Worm (Caenorhabditis elegans) whole organism, L4 larva: Measurements from ENCODE around the gene txt-18.

ENCODE experiments used
- F10B5.3 ChIP-seq: sonication (generic microtip); optimal IDR thresholded peaks from 2 replicates; lab custom pipeline; 2016; ENCODE audit warnings: mild to moderate bottlenecking, missing genetic modification characterization, missing compliant biosample characterization
- T26A8.4 ChIP-seq: fragments of 200-800 bp; sonication (Bioruptor generic); IDR thresholded peaks from 2 replicates; pipeline ENCODE4 v1.3.6; 2022; ENCODE audit warnings: missing genetic modification characterization, missing compliant biosample characterization
- Y105C5A.15 ChIP-seq: fragments of 200-800 bp; sonication (Bioruptor generic); IDR thresholded peaks from 2 replicates; pipeline ENCODE4 v1.3.6; 2022; ENCODE audit warnings: missing genetic modification characterization, missing compliant biosample characterization
- Y5F2A.4 ChIP-seq: fragments of 200-800 bp; sonication (Bioruptor generic); optimal IDR thresholded peaks from 2 replicates; lab custom pipeline; 2018; ENCODE audit warnings: mild to moderate bottlenecking, missing genetic modification characterization, missing compliant biosample characterization
- ZK337.2 ChIP-seq: fragments of 200-800 bp; sonication (Bioruptor generic); IDR thresholded peaks from 2 replicates; pipeline ENCODE4 v1.3.6; 2022; ENCODE audit warnings: missing genetic modification reagents, missing genetic modification characterization, missing compliant biosample characterization
- ZK546.5 ChIP-seq, 2 experiments: sonication (generic microtip); optimal IDR thresholded peaks; 2 replicates each; lab custom pipeline; 2017; ENCODE audit warnings: missing biosample characterization in 2 of 2, missing genetic modification characterization in 2 of 2
- aha-1 ChIP-seq: fragments of 150-350 bp; peaks from one replicate; lab custom pipeline; 2014; ENCODE audit warnings: missing biosample characterization, missing genetic modification characterization
- arid-1 ChIP-seq: fragments of 200-800 bp; sonication (Bioruptor generic); conservative IDR thresholded peaks from 2 replicates; pipeline ENCODE4 v1.3.6; 2022; ENCODE audit warnings: missing genetic modification reagents, missing genetic modification characterization, missing compliant biosample characterization
- ceh-44 ChIP-seq: fragments of 200-800 bp; sonication (Bioruptor generic); IDR thresholded peaks from 2 replicates; pipeline ENCODE4 v1.3.6; 2022; ENCODE audit warnings: missing genetic modification reagents, missing genetic modification characterization, missing compliant biosample characterization
- ces-1 ChIP-seq: fragments of 150-350 bp; sonication (generic microtip); optimal IDR thresholded peaks from 4 replicates; lab custom pipeline; 2014; ENCODE audit warnings: missing biosample characterization, missing genetic modification reagents, missing genetic modification characterization
- ctbp-1 ChIP-seq: fragments of 200-800 bp; sonication (Bioruptor generic); IDR thresholded peaks from 2 replicates; pipeline ENCODE4 v1.3.6; 2022; ENCODE audit warnings: missing genetic modification reagents, missing genetic modification characterization, missing compliant biosample characterization
- daf-16 ChIP-seq, 3 experiments: sonication (generic microtip); optimal IDR thresholded peaks; 2 replicates each; lab custom pipeline; 2016 to 2017; ENCODE audit warnings: missing genetic modification characterization in 3 of 3, missing genetic modification reagents in 3 of 3, mild to moderate bottlenecking in 2 of 3, missing compliant biosample characterization in 2 of 3, missing biosample characterization in 1 of 3, moderate library complexity in 1 of 3
- dmd-6 ChIP-seq: fragments of 200-800 bp; sonication (Bioruptor generic); IDR thresholded peaks from 2 replicates; pipeline ENCODE4 v1.3.6; 2022; ENCODE audit warnings: missing genetic modification reagents, missing genetic modification characterization, missing compliant biosample characterization
- dmd-8 ChIP-seq: fragments of 200-800 bp; sonication (Bioruptor generic); IDR thresholded peaks from 2 replicates; pipeline ENCODE4 v1.3.6; 2022; ENCODE audit warnings: missing genetic modification characterization, missing compliant biosample characterization
- dmd-9 ChIP-seq: fragments of 200-800 bp; sonication (Bioruptor generic); IDR thresholded peaks from 2 replicates; pipeline ENCODE4 v1.3.6; 2022; ENCODE audit warnings: missing genetic modification reagents, missing genetic modification characterization, missing compliant biosample characterization
- dve-1 ChIP-seq: sonication (generic microtip); optimal IDR thresholded peaks from 2 replicates; lab custom pipeline; 2017; ENCODE audit warnings: antibody characterized with exemption, mild to moderate bottlenecking, missing genetic modification characterization, missing compliant biosample characterization; ENCODE audit not compliant: insufficient read depth
- fkh-10 ChIP-seq: fragments of 150-350 bp; optimal IDR thresholded peaks from 2 replicates; lab custom pipeline; 2014; ENCODE audit warnings: missing biosample characterization, missing genetic modification reagents, missing genetic modification characterization
- hlh-11 ChIP-seq: fragments of 200-800 bp; sonication (Bioruptor generic); optimal IDR thresholded peaks from 2 replicates; lab custom pipeline; 2018; ENCODE audit warnings: mild to moderate bottlenecking, missing genetic modification characterization, missing compliant biosample characterization
- hlh-30 ChIP-seq: sonication (generic microtip); optimal IDR thresholded peaks from 2 replicates; lab custom pipeline; 2017; ENCODE audit warnings: antibody characterized with exemption, mild to moderate bottlenecking, missing genetic modification characterization, missing compliant biosample characterization; ENCODE audit not compliant: insufficient read depth
- hmg-1.1 ChIP-seq: fragments of 200-800 bp; sonication (Bioruptor generic); IDR thresholded peaks from 2 replicates; pipeline ENCODE4 v1.3.6; 2022; ENCODE audit warnings: missing genetic modification reagents, missing genetic modification characterization, missing compliant biosample characterization
- lim-7 ChIP-seq: fragments of 200-800 bp; sonication (Bioruptor generic); IDR thresholded peaks from 2 replicates; pipeline ENCODE4 v1.3.6; 2022; ENCODE audit warnings: missing genetic modification characterization, missing compliant biosample characterization
- lin-1 ChIP-seq: fragments of 200-800 bp; sonication (Bioruptor generic); IDR thresholded peaks from 2 replicates; pipeline ENCODE4 v1.3.6; 2022; ENCODE audit warnings: missing genetic modification reagents, missing genetic modification characterization, missing compliant biosample characterization
- lin-29 ChIP-seq: fragments of 200-800 bp; sonication (Bioruptor generic); IDR thresholded peaks from 2 replicates; pipeline ENCODE4 v1.3.6; 2022; ENCODE audit warnings: missing genetic modification reagents, missing genetic modification characterization, missing compliant biosample characterization
- lin-38 ChIP-seq: fragments of 200-800 bp; sonication (Bioruptor generic); IDR thresholded peaks from 2 replicates; pipeline ENCODE4 v1.3.6; 2022; ENCODE audit warnings: missing genetic modification reagents, missing genetic modification characterization, missing compliant biosample characterization
- lir-3 ChIP-seq: sonication (generic microtip); optimal IDR thresholded peaks from 2 replicates; lab custom pipeline; 2016; ENCODE audit warnings: mild to moderate bottlenecking, missing genetic modification characterization, missing compliant biosample characterization
- lsy-2 ChIP-seq, 2 experiments: fragments of 150-350 bp in 1 of 2; sonication (generic microtip) in 1 of 2; optimal IDR thresholded peaks; 2 replicates each; lab custom pipeline; 2014 to 2017; ENCODE audit warnings: missing biosample characterization in 2 of 2, missing genetic modification characterization in 2 of 2
- mxl-3 ChIP-seq: fragments of 200-800 bp; sonication (Bioruptor generic); optimal IDR thresholded peaks from 2 replicates; lab custom pipeline; 2018; ENCODE audit warnings: mild to moderate bottlenecking, missing genetic modification characterization, missing compliant biosample characterization
- nhr-111 ChIP-seq: fragments of 200-800 bp; sonication (Bioruptor generic); optimal IDR thresholded peaks from 2 replicates; lab custom pipeline; 2018; ENCODE audit warnings: mild to moderate bottlenecking, missing genetic modification characterization, missing compliant biosample characterization
- nhr-237 ChIP-seq: sonication (generic microtip); optimal IDR thresholded peaks from 2 replicates; lab custom pipeline; 2017; ENCODE audit warnings: missing biosample characterization, missing genetic modification characterization
- nhr-42 ChIP-seq: fragments of 200-800 bp; sonication (Bioruptor generic); IDR thresholded peaks from 2 replicates; pipeline ENCODE4 v1.3.6; 2022; ENCODE audit warnings: missing genetic modification characterization, missing compliant biosample characterization
- nhr-48 ChIP-seq: sonication (generic microtip); optimal IDR thresholded peaks from 2 replicates; lab custom pipeline; 2016; ENCODE audit warnings: mild to moderate bottlenecking, missing genetic modification characterization, missing compliant biosample characterization
- nhr-6 ChIP-seq: fragments of 150-350 bp; optimal IDR thresholded peaks from 2 replicates; lab custom pipeline; 2014; ENCODE audit warnings: missing biosample characterization, missing genetic modification characterization
- pqm-1 ChIP-seq: sonication (generic microtip); optimal IDR thresholded peaks from 2 replicates; lab custom pipeline; 2017; ENCODE audit warnings: missing biosample characterization, missing genetic modification characterization
- saeg-2 ChIP-seq: fragments of 200-800 bp; sonication (Bioruptor generic); IDR thresholded peaks from 2 replicates; pipeline ENCODE4 v1.3.6; 2022; ENCODE audit warnings: missing genetic modification reagents, missing genetic modification characterization, missing compliant biosample characterization
- sdz-12 ChIP-seq: fragments of 200-800 bp; sonication (Bioruptor generic); optimal IDR thresholded peaks from 2 replicates; lab custom pipeline; 2018; ENCODE audit warnings: mild to moderate bottlenecking, missing genetic modification characterization, missing compliant biosample characterization
- set-16 ChIP-seq: fragments of 200-800 bp; sonication (Bioruptor generic); IDR thresholded peaks from 2 replicates; pipeline ENCODE4 v1.3.6; 2022; ENCODE audit warnings: missing genetic modification reagents, missing genetic modification characterization, missing compliant biosample characterization
- snpc-1.2 ChIP-seq: fragments of 200-800 bp; sonication (Bioruptor generic); IDR thresholded peaks from 2 replicates; pipeline ENCODE4 v1.3.6; 2022; ENCODE audit warnings: missing genetic modification reagents, missing genetic modification characterization, missing compliant biosample characterization
- snpc-4 ChIP-seq: fragments of 150-350 bp; optimal IDR thresholded peaks from 2 replicates; lab custom pipeline; 2014; ENCODE audit warnings: missing biosample characterization, missing genetic modification characterization
- spr-1 ChIP-seq: sonication (generic microtip); optimal IDR thresholded peaks from 2 replicates; lab custom pipeline; 2016; ENCODE audit warnings: mild to moderate bottlenecking, missing genetic modification characterization, missing compliant biosample characterization
- spr-3 ChIP-seq: fragments of 200-800 bp; sonication (Bioruptor generic); optimal IDR thresholded peaks from 2 replicates; lab custom pipeline; 2018; ENCODE audit warnings: mild to moderate bottlenecking, missing genetic modification characterization, missing compliant biosample characterization
- tag-97 ChIP-seq: fragments of 200-800 bp; sonication (Bioruptor generic); IDR thresholded peaks from 2 replicates; pipeline ENCODE4 v1.3.6; 2022; ENCODE audit warnings: missing genetic modification characterization, missing compliant biosample characterization
- tra-1 ChIP-seq: fragments of 200-800 bp; sonication (Bioruptor generic); IDR thresholded peaks from 2 replicates; pipeline ENCODE4 v1.3.6; 2022; ENCODE audit warnings: missing genetic modification reagents, missing genetic modification characterization, missing compliant biosample characterization
- unc-130 ChIP-seq: sonication (generic microtip); optimal IDR thresholded peaks from 2 replicates; lab custom pipeline; 2016; ENCODE audit warnings: missing genetic modification reagents, missing genetic modification characterization, missing compliant biosample characterization
- zfp-3 ChIP-seq: fragments of 200-800 bp; sonication (Bioruptor generic); conservative IDR thresholded peaks from 2 replicates; pipeline ENCODE4 v1.3.6; 2022; ENCODE audit warnings: missing genetic modification reagents, missing genetic modification characterization, missing compliant biosample characterization
- ztf-7 ChIP-seq: fragments of 150-350 bp; optimal IDR thresholded peaks from 2 replicates; lab custom pipeline; 2014; ENCODE audit warnings: missing biosample characterization, missing genetic modification characterization

The txt-18 gene

DNA sequence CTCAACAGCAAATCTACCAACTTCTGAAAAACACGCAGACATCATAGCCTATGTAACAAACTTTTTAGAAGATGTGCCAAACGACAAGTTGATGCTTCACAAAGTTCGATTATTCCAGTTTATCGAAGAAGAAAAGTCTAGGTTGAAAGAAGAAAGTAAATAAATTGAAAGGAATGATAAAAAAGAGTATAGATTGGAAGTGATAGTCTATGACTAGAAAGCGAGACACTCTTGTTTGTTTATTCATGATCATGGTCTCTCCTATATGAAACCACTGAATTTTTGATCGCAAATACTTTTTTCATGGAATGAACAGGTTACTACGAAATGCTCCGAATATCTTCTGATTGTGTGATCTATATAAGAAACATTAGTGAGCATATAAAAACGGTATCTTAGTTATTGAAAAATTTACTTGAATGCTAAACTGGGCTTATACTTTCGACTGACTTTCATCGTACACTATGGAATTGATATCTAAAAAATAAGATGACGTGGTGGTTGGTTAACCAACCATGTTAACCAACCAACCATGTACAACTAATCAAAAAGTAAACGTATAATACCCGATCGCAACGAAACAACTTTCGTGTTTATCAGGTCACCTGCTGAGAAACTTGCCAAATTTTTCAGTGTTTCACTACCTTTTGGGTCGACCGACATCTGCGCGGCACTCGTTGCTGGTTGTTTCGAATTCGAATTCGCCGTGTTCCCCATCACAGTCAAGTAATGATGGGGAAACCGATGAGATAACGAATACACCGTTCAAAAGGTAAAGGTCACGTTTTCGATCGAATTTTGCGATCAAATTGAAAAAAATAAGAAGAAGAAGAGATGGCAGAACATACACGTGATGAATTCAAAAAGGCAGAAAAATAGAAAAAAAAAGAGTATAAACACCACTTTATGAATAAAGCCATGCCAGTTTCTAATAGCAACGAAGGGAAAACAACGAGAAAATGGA lies 1.6 kb downstream of the txt-18 start, which contains the start of gene C32D5.8 (continued):
- TF ChIP-seq snpc-1.2 (GFP tag; lab: Robert Waterston, UW) (0 out of 2 replicates have a peak, but pooled peaks have one; percentile 27), aha-1 (tag; lab: Kevin White, UChicago) (peak; percentile 92), Y105C5A.15 (0 out of 2 replicates have a peak, but pooled peaks have one; percentile 41), nhr-48 (no peak), set-16 (no peak), ztf-7 (peak; percentile 30), nhr-237 (tag; lab: Kevin White, UChicago) (no peak), nhr-111 (GFP tag; lab: Kevin White, UChicago) (no peak), unc-130 (no peak), ceh-44 (GFP tag; lab: Robert Waterston, UW) (no peak)

DNA sequence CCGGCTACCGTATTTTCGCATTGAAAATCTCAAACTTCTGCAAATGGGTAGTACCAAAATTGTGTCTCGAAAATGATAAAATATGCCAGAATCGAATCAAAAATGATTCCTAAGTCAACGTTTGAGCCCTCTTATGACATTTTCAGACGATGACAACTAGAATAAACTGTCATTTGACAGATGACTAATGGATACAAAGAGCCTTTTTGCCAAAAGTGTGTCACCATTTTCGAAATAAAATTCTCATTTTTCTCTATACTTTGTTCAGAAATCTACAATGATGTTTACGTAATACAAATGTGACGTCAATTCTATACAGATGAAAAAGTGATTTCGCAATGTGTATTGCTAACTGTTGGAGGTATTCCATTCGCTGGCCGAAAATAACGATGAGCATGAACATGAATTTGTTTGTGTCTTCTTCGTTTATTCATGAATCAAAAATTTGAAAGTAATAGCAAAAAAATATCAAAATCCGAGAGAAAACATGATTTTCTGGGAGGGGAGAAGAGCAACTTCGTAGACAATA lies 2.7 kb downstream of the txt-18 start:
- TF ChIP-seq nhr-42 (no peak), pqm-1 (tag; lab: Kevin White, UChicago) (no peak), ces-1 (GFP tag; lab: Kevin White, UChicago) (no peak), hlh-11 (tag; lab: Kevin White, UChicago) (peak; percentile 61), lin-1 (peak; percentile 77; the same call in 1 of the 2 replicates), lin-29 (GFP tag; lab: Robert Waterston, UW) (peak; percentile 55; the same call in 1 of the 2 replicates), Y5F2A.4 (peak; percentile 57), hmg-1.1 (peak; percentile 71), fkh-10 (GFP tag; lab: Kevin White, UChicago) (no peak), lim-7 (GFP tag; lab: Robert Waterston, UW) (peak; percentile 53; the same call in 1 of the 2 replicates), sdz-12 (GFP tag; lab: Kevin White, UChicago) (peak; percentile 71), zfp-3 (peak; percentile 98), daf-16 (GFP tag; optimal IDR thresholded peaks at IDR 0.05; lab: Kevin White, UChicago) (peak; percentile 16 to 76), daf-16 (tag; optimal IDR thresholded peaks at IDR 0.05; lab: Kevin White, UChicago) (peak; percentile 89), ctbp-1 (peak; percentile 74), aha-1 (tag; lab: Kevin White, UChicago) (peak; percentile 75), mxl-3 (GFP tag; lab: Kevin White, UChicago) (peak; percentile 18), spr-1 (peak; percentile 70), nhr-6 (peak; percentile 82), ZK546.5 (tag; optimal IDR thresholded peaks at IDR 0.05; lab: Kevin White, UChicago) (no peak), ceh-44 (GFP tag; lab: Robert Waterston, UW) (no peak), dve-1 (tag; lab: Kevin White, UChicago) (peak; percentile 78), spr-3 (GFP tag; lab: Kevin White, UChicago) (peak; percentile 50), T26A8.4 (GFP tag; lab: Robert Waterston, UW) (peak; percentile 94), ZK337.2 (GFP tag; lab: Robert Waterston, UW) (0 out of 2 replicates have a peak, but pooled peaks have one; percentile 21), tra-1 (peak; percentile 80), F10B5.3 (peak; percentile 30), dmd-9 (GFP tag; lab: Robert Waterston, UW) (peak; percentile 61; the same call in 1 of the 2 replicates), saeg-2 (GFP tag; lab: Robert Waterston, UW) (peak; percentile 55; the same call in 1 of the 2 replicates), lir-3 (tag; lab: Kevin White, UChicago) (no peak), hlh-30 (peak; percentile 61), dmd-6 (GFP tag; lab: Robert Waterston, UW) (peak; percentile 47; the same call in 1 of the 2 replicates), arid-1 (GFP tag; lab: Robert Waterston, UW) (peak; percentile 56; the same call in 1 of the 2 replicates), snpc-4 (tag; lab: Kevin White, UChicago) (no peak), lsy-2 (tag; optimal IDR thresholded peaks at IDR 0.05; lab: Kevin White, UChicago) (peak; percentile 70 to 72), tag-97 (GFP tag; lab: Robert Waterston, UW) (no peak), lin-38 (peak; percentile 66), snpc-1.2 (GFP tag; lab: Robert Waterston, UW) (peak; percentile 65), dmd-8 (0 out of 2 replicates have a peak, but pooled peaks have one; percentile 7)
